Fruit fly (Drosophila melanogaster) whole organism, embryonic: Measurements from ENCODE around the gene CG14853.

Experiments used
- Aef1 ChIP-seq: fragments of 200-800 bp; sonication (Bioruptor generic); IDR thresholded peaks from 3 replicates; pipeline ENCODE4 v1.3.6; 2022; ENCODE audit warnings: missing biosample characterization, missing genetic modification characterization
- BEAF-32 ChIP-seq: fragments of 200-800 bp; sonication (Bioruptor generic); optimal IDR thresholded peaks from 3 replicates; lab custom pipeline; 2017; ENCODE audit warnings: missing biosample characterization, missing genetic modification characterization, mild to moderate bottlenecking, moderate library complexity, missing genetic modification reagents
- Bdp1 ChIP-seq: fragments of 200-800 bp; sonication (Bioruptor generic); optimal IDR thresholded peaks from 3 replicates; lab custom pipeline; 2016; ENCODE audit warnings: missing biosample characterization, missing genetic modification characterization
- CG11456 ChIP-seq: fragments of 200-800 bp; sonication (Bioruptor generic); IDR thresholded peaks from 3 replicates; pipeline ENCODE4 v1.3.6; 2022; ENCODE audit warnings: missing biosample characterization, missing genetic modification characterization
- CG11560 ChIP-seq: fragments of 200-800 bp; sonication (Bioruptor generic); IDR thresholded peaks from 3 replicates; pipeline ENCODE4 v1.3.6; 2022; ENCODE audit warnings: missing biosample characterization, missing genetic modification characterization
- CG12391 ChIP-seq: fragments of 200-800 bp; sonication (Bioruptor generic); optimal IDR thresholded peaks from 3 replicates; lab custom pipeline; 2018; ENCODE audit warnings: missing biosample characterization, mild to moderate bottlenecking, missing genetic modification characterization, moderate library complexity
- CG12659 ChIP-seq: fragments of 200-800 bp; sonication (Bioruptor generic); optimal IDR thresholded peaks from 3 replicates; lab custom pipeline; 2017; ENCODE audit warnings: mild to moderate bottlenecking, missing biosample characterization, missing genetic modification reagents, missing genetic modification characterization
- CG14014 ChIP-seq: fragments of 200-800 bp; sonication (Bioruptor generic); IDR thresholded peaks from 2 replicates; pipeline ENCODE4 v1.3.6; 2022; ENCODE audit warnings: missing biosample characterization, missing genetic modification characterization
- CG14860 ChIP-seq: fragments of 200-800 bp; sonication (Bioruptor generic); IDR thresholded peaks from 3 replicates; pipeline ENCODE4 v1.3.6; 2022; ENCODE audit warnings: missing biosample characterization, missing genetic modification characterization; ENCODE audit not compliant: partially characterized antibody
- CG15514 ChIP-seq: fragments of 200-800 bp; sonication (Bioruptor generic); optimal IDR thresholded peaks from 3 replicates; lab custom pipeline; 2017; ENCODE audit warnings: missing biosample characterization, missing genetic modification characterization, mild to moderate bottlenecking, moderate library complexity, missing genetic modification reagents
- CG17802 ChIP-seq: fragments of 200-800 bp; sonication (Bioruptor generic); optimal IDR thresholded peaks from 2 replicates; lab custom pipeline; 2018; ENCODE audit warnings: missing biosample characterization, mild to moderate bottlenecking, missing genetic modification characterization, moderate library complexity
- CG18262 ChIP-seq: fragments of 200-800 bp; optimal IDR thresholded peaks from 3 replicates; lab custom pipeline; 2019; ENCODE audit warnings: missing biosample characterization, mild to moderate bottlenecking, missing genetic modification characterization, moderate library complexity
- CG7963 ChIP-seq: fragments of 200-800 bp; sonication (Bioruptor generic); IDR thresholded peaks from 3 replicates; pipeline ENCODE4 v1.3.6; 2022; ENCODE audit warnings: missing biosample characterization, missing genetic modification characterization; ENCODE audit not compliant: partially characterized antibody
- CG8290 ChIP-seq, 3 experiments: fragments of 200-800 bp; sonication (Bioruptor generic); optimal IDR thresholded peaks; 2 replicates each; lab custom pipeline; 2016 to 2019; ENCODE audit warnings: missing biosample characterization in 3 of 3, missing genetic modification characterization in 3 of 3, mild to moderate bottlenecking in 2 of 3, moderate library complexity in 1 of 3
- Dad ChIP-seq: fragments of 200-800 bp; sonication (Bioruptor generic); optimal IDR thresholded peaks from 3 replicates; lab custom pipeline; 2016; ENCODE audit warnings: missing biosample characterization, missing genetic modification characterization
- Dfd ChIP-seq, 2 experiments: fragments of >200 bp; optimal IDR thresholded peaks; 2 replicates each; lab custom pipeline; 2017; ENCODE audit warnings: missing biosample characterization in 2 of 2, missing genetic modification characterization in 2 of 2
- Doc3 ChIP-seq: fragments of 200-800 bp; sonication (Bioruptor generic); IDR thresholded peaks from 3 replicates; pipeline ENCODE4 v1.3.6; 2022; ENCODE audit warnings: missing biosample characterization, missing genetic modification characterization; ENCODE audit not compliant: partially characterized antibody
- Dp ChIP-seq: fragments of 200-800 bp; sonication (Bioruptor generic); optimal IDR thresholded peaks from 2 replicates; lab custom pipeline; 2018; ENCODE audit warnings: missing biosample characterization, mild to moderate bottlenecking, missing genetic modification characterization, moderate library complexity
- HHEX ChIP-seq: fragments of 200-800 bp; sonication (Bioruptor generic); optimal IDR thresholded peaks from 3 replicates; lab custom pipeline; 2017; ENCODE audit warnings: missing biosample characterization, mild to moderate bottlenecking, missing genetic modification characterization, missing genetic modification reagents
- MBD-R2 ChIP-seq: fragments of 200-800 bp; sonication (Bioruptor generic); IDR thresholded peaks from 2 replicates; pipeline ENCODE4 v1.3.6; 2022; ENCODE audit warnings: missing biosample characterization, missing genetic modification characterization
- Mes4 ChIP-seq: fragments of 200-800 bp; sonication (Bioruptor generic); optimal IDR thresholded peaks from 2 replicates; lab custom pipeline; 2016; ENCODE audit warnings: missing biosample characterization, missing genetic modification characterization
- Optix ChIP-seq: fragments of 200-800 bp; sonication (Bioruptor generic); IDR thresholded peaks from 3 replicates; pipeline ENCODE4 v1.3.6; 2022; ENCODE audit warnings: missing biosample characterization, missing genetic modification characterization
- Scr ChIP-seq: fragments of 200-800 bp; sonication (Bioruptor generic); IDR thresholded peaks from 2 replicates; pipeline ENCODE4 v1.3.6; 2022; ENCODE audit warnings: missing biosample characterization, missing genetic modification characterization; ENCODE audit not compliant: partially characterized antibody
- Spps ChIP-seq: fragments of 200-800 bp; sonication (Bioruptor generic); optimal IDR thresholded peaks from 2 replicates; lab custom pipeline; 2018; ENCODE audit warnings: missing biosample characterization, mild to moderate bottlenecking, missing genetic modification characterization
- Tbp ChIP-seq: fragments of >200 bp; optimal IDR thresholded peaks from 2 replicates; lab custom pipeline; 2018; ENCODE audit warnings: missing biosample characterization, missing genetic modification characterization
- abd-A ChIP-seq: fragments of 200-800 bp; sonication (Bioruptor generic); optimal IDR thresholded peaks from 3 replicates; lab custom pipeline; 2019; ENCODE audit warnings: missing biosample characterization, mild to moderate bottlenecking, missing genetic modification characterization, moderate library complexity
- al ChIP-seq: fragments of 200-800 bp; sonication (Bioruptor generic); IDR thresholded peaks from 2 replicates; pipeline ENCODE4 v1.3.6; 2022; ENCODE audit warnings: missing biosample characterization, missing genetic modification characterization
- bab2 ChIP-seq: fragments of 200-800 bp; sonication (Bioruptor generic); optimal IDR thresholded peaks from 2 replicates; lab custom pipeline; 2016; ENCODE audit warnings: missing biosample characterization, missing genetic modification characterization
- bbx ChIP-seq: fragments of 200-800 bp; sonication (Bioruptor generic); IDR thresholded peaks from 2 replicates; pipeline ENCODE4 v1.3.6; 2022; ENCODE audit warnings: missing biosample characterization, missing genetic modification characterization; ENCODE audit not compliant: partially characterized antibody
- cas ChIP-seq: fragments of 200-800 bp; sonication (Bioruptor generic); IDR thresholded peaks from 2 replicates; pipeline ENCODE4 v1.3.6; 2022; ENCODE audit warnings: missing biosample characterization, missing genetic modification characterization
- caup ChIP-seq: fragments of 200-800 bp; sonication (Bioruptor generic); optimal IDR thresholded peaks from 3 replicates; lab custom pipeline; 2017; ENCODE audit warnings: missing biosample characterization, mild to moderate bottlenecking, missing genetic modification characterization, moderate library complexity; ENCODE audit not compliant: severe bottlenecking
- chm ChIP-seq: fragments of 200-800 bp; sonication (Bioruptor generic); IDR thresholded peaks from 2 replicates; pipeline ENCODE4 v1.3.6; 2022; ENCODE audit warnings: missing biosample characterization, missing genetic modification characterization
- ci ChIP-seq: fragments of 200-800 bp; sonication (Bioruptor generic); IDR thresholded peaks from 3 replicates; pipeline ENCODE4 v1.3.6; 2022; ENCODE audit warnings: missing biosample characterization, missing genetic modification characterization
- corto ChIP-seq: fragments of 200-800 bp; sonication (Bioruptor generic); optimal IDR thresholded peaks from 2 replicates; lab custom pipeline; 2016; ENCODE audit warnings: missing biosample characterization, mild to moderate bottlenecking, missing genetic modification characterization, moderate library complexity
- gem ChIP-seq: fragments of 200-800 bp; sonication (Bioruptor generic); optimal IDR thresholded peaks from 2 replicates; lab custom pipeline; 2019; ENCODE audit warnings: missing biosample characterization, mild to moderate bottlenecking, missing genetic modification characterization, moderate library complexity
- kay ChIP-seq: fragments of 200-800 bp; sonication (Bioruptor generic); optimal IDR thresholded peaks from 2 replicates; lab custom pipeline; 2016; ENCODE audit warnings: missing biosample characterization, missing genetic modification characterization
- odd ChIP-seq: fragments of 200-800 bp; sonication (Bioruptor generic); optimal IDR thresholded peaks from 2 replicates; lab custom pipeline; 2017; ENCODE audit warnings: missing biosample characterization, mild to moderate bottlenecking, missing genetic modification characterization
- otp ChIP-seq: fragments of 200-800 bp; sonication (Bioruptor generic); IDR thresholded peaks from 3 replicates; pipeline ENCODE4, ENCODE4 v1.3.6; 2022; ENCODE audit warnings: missing biosample characterization, missing genetic modification characterization
- peb ChIP-seq: fragments of 200-800 bp; sonication (Bioruptor generic); IDR thresholded peaks from 2 replicates; pipeline ENCODE4 v1.3.6; 2022; ENCODE audit warnings: missing biosample characterization, missing genetic modification characterization
- pfk ChIP-seq: fragments of 200-800 bp; sonication (Bioruptor generic); optimal IDR thresholded peaks from 2 replicates; lab custom pipeline; 2018; ENCODE audit warnings: missing biosample characterization, mild to moderate bottlenecking, missing genetic modification characterization, moderate library complexity
- salm ChIP-seq: fragments of 200-800 bp; sonication (Bioruptor generic); optimal IDR thresholded peaks from 2 replicates; lab custom pipeline; 2018; ENCODE audit warnings: missing biosample characterization, mild to moderate bottlenecking, missing genetic modification characterization
- sens ChIP-seq: fragments of 200-800 bp; sonication (Bioruptor generic); peaks from one replicate; lab custom pipeline; 2016; ENCODE audit warnings: missing biosample characterization, missing genetic modification characterization
- slbo ChIP-seq: fragments of 200-800 bp; sonication (Bioruptor generic); IDR thresholded peaks from 2 replicates; pipeline ENCODE4 v1.3.6; 2022; ENCODE audit warnings: missing biosample characterization, missing genetic modification characterization
- sna ChIP-seq: fragments of 200-800 bp; sonication (Bioruptor generic); IDR thresholded peaks from 2 replicates; pipeline ENCODE4 v1.3.6; 2022; ENCODE audit warnings: missing biosample characterization, missing genetic modification characterization; ENCODE audit not compliant: partially characterized antibody
- so ChIP-seq: fragments of 200-800 bp; sonication (Bioruptor generic); IDR thresholded peaks from 3 replicates; pipeline ENCODE4 v1.3.6; 2022; ENCODE audit warnings: missing biosample characterization, missing genetic modification characterization
- tll ChIP-seq, 2 experiments: fragments of 200-800 bp in 1 of 2; fragments of >200 bp in 1 of 2; sonication (Bioruptor generic) in 1 of 2; optimal IDR thresholded peaks; 2 replicates each; lab custom pipeline; 2017 to 2019; ENCODE audit warnings: missing biosample characterization in 2 of 2, missing genetic modification characterization in 2 of 2, mild to moderate bottlenecking in 1 of 2, moderate library complexity in 1 of 2
- toy ChIP-seq: fragments of 200-800 bp; sonication (Bioruptor generic); IDR thresholded peaks from 2 replicates; pipeline ENCODE4 v1.3.6; 2022; ENCODE audit warnings: missing biosample characterization, missing genetic modification characterization
- ttk ChIP-seq: fragments of 200-800 bp; sonication (Bioruptor generic); IDR thresholded peaks from 2 replicates; pipeline ENCODE4 v2.1.2; 2022; ENCODE audit warnings: missing biosample characterization, missing genetic modification characterization
- zfh2 ChIP-seq: fragments of 200-800 bp; sonication (Bioruptor generic); optimal IDR thresholded peaks from 2 replicates; lab custom pipeline; 2016; ENCODE audit warnings: missing biosample characterization, missing genetic modification characterization

The CG14853 gene

dm6 chr3R:14568501-14569137, 40.8 kb upstream of the CG14853 start, which contains the start of gene CG8066 (continued):
- TF ChIP-seq zfh2 (GFP tag; lab: Kevin White, UChicago) (no peak), CG15514 (GFP tag; lab: Kevin White, UChicago) (peak; percentile 51), CG12391 (tag; lab: Kevin White, UChicago) (peak; percentile 25), otp (GFP tag; lab: Robert Waterston, UW) (no peak), tll (GFP tag; optimal IDR thresholded peaks at IDR 0.05; lab: Kevin White, UChicago) (no peak), Dad (no peak), pfk (GFP tag; lab: Kevin White, UChicago) (peak; percentile 96), toy (no peak), kay (GFP tag; lab: Kevin White, UChicago) (peak; percentile 59), BEAF-32 (GFP tag; lab: Kevin White, UChicago) (peak; percentile 54), CG12659 (GFP tag; lab: Kevin White, UChicago) (peak; percentile 20), odd (GFP tag; lab: Kevin White, UChicago) (no peak), CG11456 (GFP tag; lab: Robert Waterston, UW) (no peak), so (GFP tag; lab: Robert Waterston, UW) (no peak), abd-A (tag; lab: Kevin White, UChicago) (no peak), bbx (GFP tag; lab: Robert Waterston, UW) (peak; percentile 48; the same call in 1 of the 2 replicates), CG17802 (no peak), CG14014 (GFP tag; lab: Robert Waterston, UW) (no peak), chm (GFP tag; lab: Robert Waterston, UW) (no peak; the same call in 1 of the 2 replicates), Spps (tag; lab: Kevin White, UChicago) (no peak), Optix (GFP tag; lab: Robert Waterston, UW) (no peak), ttk (no peak), Scr (GFP tag; lab: Robert Waterston, UW) (no peak), Dfd (GFP tag; optimal IDR thresholded peaks at IDR 0.05; lab: Kevin White, UChicago) (no peak), Bdp1 (GFP tag; lab: Kevin White, UChicago) (no peak), Dp (GFP tag; lab: Kevin White, UChicago) (no peak), sna (no peak), corto (GFP tag; lab: Kevin White, UChicago) (peak; percentile 1), Aef1 (GFP tag; lab: Robert Waterston, UW) (no peak), Doc3 (peak; percentile 35; the same call in 1 of the 3 replicates), CG14860 (GFP tag; lab: Robert Waterston, UW) (no peak), CG7963 (GFP tag; lab: Robert Waterston, UW) (no peak), salm (tag; lab: Kevin White, UChicago) (no peak), Tbp (no peak), MBD-R2 (peak; percentile 46; the same call in 1 of the 2 replicates), slbo (GFP tag; lab: Robert Waterston, UW) (peak; percentile 45; the same call in 1 of the 2 replicates), CG18262 (tag; lab: Kevin White, UChicago) (no peak), cas (GFP tag; lab: Robert Waterston, UW) (no peak), peb (GFP tag; lab: Robert Waterston, UW) (no peak), caup (GFP tag; lab: Kevin White, UChicago) (peak; percentile 46), CG11560 (tag; lab: Robert Waterston, UW) (no peak), ci (GFP tag; lab: Robert Waterston, UW) (no peak), HHEX (GFP tag; lab: Kevin White, UChicago) (no peak), CG8290 (GFP tag; optimal IDR thresholded peaks at IDR 0.05; lab: Kevin White, UChicago) (no peak), CG8290 (tag; optimal IDR thresholded peaks at IDR 0.05; lab: Kevin White, UChicago) (peak in 1 of 2 experiments; percentile 0), Mes4 (no peak), al (GFP tag; lab: Robert Waterston, UW) (no peak), sens (GFP tag; lab: Kevin White, UChicago) (peak; percentile 81), bab2 (GFP tag; lab: Kevin White, UChicago) (no peak), gem (peak; percentile 49)
